Worm (Caenorhabditis elegans) whole organism, L2 larva: Measurements from ENCODE around the gene gst-29.

Source experiments
- C34F6.9 ChIP-seq: fragments of 150-350 bp; optimal IDR thresholded peaks from 2 replicates; lab custom pipeline; 2014; ENCODE audit warnings: missing biosample characterization, missing genetic modification characterization
- F13H6.1 ChIP-seq: sonication (generic microtip); optimal IDR thresholded peaks from 2 replicates; lab custom pipeline; 2016; ENCODE audit warnings: missing genetic modification characterization, missing compliant biosample characterization
- R02D3.7 ChIP-seq: fragments of 150-350 bp; optimal IDR thresholded peaks from 2 replicates; lab custom pipeline; 2014; ENCODE audit warnings: missing biosample characterization, missing genetic modification characterization
- aly-2 ChIP-seq: fragments of 150-350 bp; optimal IDR thresholded peaks from 2 replicates; lab custom pipeline; 2014; ENCODE audit warnings: missing biosample characterization, missing genetic modification characterization
- ama-1 ChIP-seq: fragments of 150-350 bp; optimal IDR thresholded peaks from 2 replicates; lab custom pipeline; 2018; ENCODE audit warnings: inconsistent platforms
- ceh-16 ChIP-seq: fragments of 150-350 bp; optimal IDR thresholded peaks from 2 replicates; lab custom pipeline; 2014; ENCODE audit warnings: missing biosample characterization, missing genetic modification characterization
- dmd-4 ChIP-seq: sonication (generic microtip); optimal IDR thresholded peaks from 2 replicates; lab custom pipeline; 2017; ENCODE audit warnings: missing biosample characterization, missing genetic modification characterization
- egl-27 ChIP-seq: sonication (generic microtip); optimal IDR thresholded peaks from 3 replicates; lab custom pipeline; 2017; ENCODE audit warnings: missing biosample characterization, missing genetic modification reagents, missing genetic modification characterization
- elt-1 ChIP-seq: fragments of 150-350 bp; optimal IDR thresholded peaks from 2 replicates; lab custom pipeline; 2014; ENCODE audit warnings: missing biosample characterization, missing genetic modification characterization
- elt-3 ChIP-seq: sonication (generic microtip); optimal IDR thresholded peaks from 2 replicates; lab custom pipeline; 2017; ENCODE audit warnings: missing biosample characterization, missing genetic modification characterization
- fos-1 ChIP-seq: fragments of 150-350 bp; optimal IDR thresholded peaks from 2 replicates; lab custom pipeline; 2014; ENCODE audit warnings: missing biosample characterization, missing genetic modification characterization
- gmeb-1 ChIP-seq: fragments of 150-350 bp; optimal IDR thresholded peaks from 2 replicates; lab custom pipeline; 2014; ENCODE audit warnings: missing biosample characterization, missing genetic modification characterization
- lin-13 ChIP-seq: fragments of 150-350 bp; optimal IDR thresholded peaks from 2 replicates; lab custom pipeline; 2014; ENCODE audit warnings: missing biosample characterization, missing genetic modification reagents, missing genetic modification characterization
- lin-39 ChIP-seq: fragments of 150-350 bp; optimal IDR thresholded peaks from 2 replicates; lab custom pipeline; 2014; ENCODE audit warnings: missing biosample characterization, missing genetic modification reagents, missing genetic modification characterization
- lsy-2 ChIP-seq, 2 experiments: fragments of 150-350 bp in 1 of 2; sonication (generic microtip) in 1 of 2; optimal IDR thresholded peaks; 2 replicates each; lab custom pipeline; 2014 to 2017; ENCODE audit warnings: missing biosample characterization in 2 of 2, missing genetic modification characterization in 2 of 2
- mdl-1 ChIP-seq, 2 experiments: fragments of 150-350 bp in 1 of 2; sonication (generic microtip) in 1 of 2; optimal IDR thresholded peaks; 2 replicates each; lab custom pipeline; 2017; ENCODE audit warnings: missing biosample characterization in 2 of 2, missing genetic modification characterization in 2 of 2
- nhr-10 ChIP-seq: sonication (generic microtip); optimal IDR thresholded peaks from 2 replicates; lab custom pipeline; 2017; ENCODE audit warnings: missing biosample characterization, missing genetic modification characterization
- nhr-12 ChIP-seq: fragments of 150-350 bp; optimal IDR thresholded peaks from 2 replicates; lab custom pipeline; 2014; ENCODE audit warnings: missing biosample characterization, missing genetic modification characterization
- nhr-129 ChIP-seq: fragments of 150-350 bp; optimal IDR thresholded peaks from 2 replicates; lab custom pipeline; 2014; ENCODE audit warnings: missing biosample characterization, missing genetic modification characterization
- nhr-23 ChIP-seq: fragments of 150-350 bp; optimal IDR thresholded peaks from 2 replicates; lab custom pipeline; 2014; ENCODE audit warnings: missing biosample characterization, missing genetic modification reagents, missing genetic modification characterization
- nhr-25 ChIP-seq: fragments of 150-350 bp; sonication (generic microtip); optimal IDR thresholded peaks from 3 replicates; lab custom pipeline; 2014; ENCODE audit warnings: missing biosample characterization, missing genetic modification characterization
- nhr-6 ChIP-seq: fragments of 150-350 bp; optimal IDR thresholded peaks from 2 replicates; lab custom pipeline; 2014; ENCODE audit warnings: missing biosample characterization, missing genetic modification characterization
- nhr-77 ChIP-seq: fragments of 150-350 bp; optimal IDR thresholded peaks from 2 replicates; lab custom pipeline; 2014; ENCODE audit warnings: missing biosample characterization, missing genetic modification characterization
- peb-1 ChIP-seq: fragments of 150-350 bp; optimal IDR thresholded peaks from 2 replicates; lab custom pipeline; 2014; ENCODE audit warnings: missing biosample characterization, missing genetic modification characterization
- sem-4 ChIP-seq: fragments of 150-350 bp; optimal IDR thresholded peaks from 2 replicates; lab custom pipeline; 2014; ENCODE audit warnings: missing biosample characterization, missing genetic modification reagents, missing genetic modification characterization
- skn-1 ChIP-seq: sonication (generic microtip); optimal IDR thresholded peaks from 2 replicates; lab custom pipeline; 2017; ENCODE audit warnings: missing biosample characterization, missing genetic modification characterization
- sma-3 ChIP-seq: sonication (generic microtip); optimal IDR thresholded peaks from 2 replicates; lab custom pipeline; 2016; ENCODE audit warnings: missing genetic modification reagents, missing genetic modification characterization, missing compliant biosample characterization
- sma-9 ChIP-seq, 2 experiments: fragments of 150-350 bp in 1 of 2; sonication (generic microtip) in 1 of 2; optimal IDR thresholded peaks; 2 replicates each; lab custom pipeline; 2014 to 2016; ENCODE audit warnings: missing genetic modification characterization in 2 of 2, mild to moderate bottlenecking in 1 of 2, missing biosample characterization in 1 of 2, missing compliant biosample characterization in 1 of 2, missing genetic modification reagents in 1 of 2, moderate library complexity in 1 of 2
- snpc-4 ChIP-seq: fragments of 150-350 bp; optimal IDR thresholded peaks from 2 replicates; lab custom pipeline; 2014; ENCODE audit warnings: missing biosample characterization, missing genetic modification characterization
- unc-39 ChIP-seq: fragments of 150-350 bp; optimal IDR thresholded peaks from 2 replicates; lab custom pipeline; 2014; ENCODE audit warnings: missing biosample characterization, missing genetic modification characterization
- unc-55 ChIP-seq: fragments of 150-350 bp; sonication (generic microtip); optimal IDR thresholded peaks from 3 replicates; lab custom pipeline; 2014; ENCODE audit warnings: missing biosample characterization, missing genetic modification reagents, missing genetic modification characterization
- ztf-11 ChIP-seq: sonication (generic microtip); optimal IDR thresholded peaks from 2 replicates; lab custom pipeline; 2017; ENCODE audit warnings: missing biosample characterization, missing genetic modification characterization
- ztf-4 ChIP-seq: fragments of 150-350 bp; optimal IDR thresholded peaks from 2 replicates; lab custom pipeline; 2014; ENCODE audit warnings: missing biosample characterization, missing genetic modification characterization

Gene gst-29

DNA sequence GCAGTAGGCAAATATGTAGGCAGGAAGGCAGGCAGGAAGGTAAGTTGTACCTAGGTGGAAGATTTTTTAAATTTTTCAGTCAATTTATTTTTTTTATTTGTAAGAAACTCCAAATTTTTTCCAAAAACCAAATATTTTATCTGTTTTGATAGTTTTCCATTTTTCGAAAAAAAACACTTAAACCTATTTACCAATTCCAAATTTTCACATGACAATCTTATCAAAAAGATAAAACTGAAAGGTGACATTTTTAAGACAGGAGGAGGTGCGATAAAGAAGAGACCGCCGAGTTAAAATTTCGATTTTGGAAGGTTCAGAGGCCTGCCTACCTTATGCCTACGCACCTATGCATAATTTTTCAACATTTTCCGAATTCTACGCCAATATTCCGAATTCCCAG, 21.3 kb upstream of the gst-29 start:
- TF ChIP-seq peb-1 (tag; lab: Kevin White, UChicago) (no peak), nhr-77 (tag; lab: Kevin White, UChicago) (no peak), aly-2 (tag; lab: Kevin White, UChicago) (no peak), elt-1 (tag; lab: Kevin White, UChicago) (no peak), nhr-10 (tag; lab: Kevin White, UChicago) (no peak), fos-1 (tag; lab: Kevin White, UChicago) (peak; percentile 7), lin-39 (tag; lab: Kevin White, UChicago) (no peak)

DNA sequence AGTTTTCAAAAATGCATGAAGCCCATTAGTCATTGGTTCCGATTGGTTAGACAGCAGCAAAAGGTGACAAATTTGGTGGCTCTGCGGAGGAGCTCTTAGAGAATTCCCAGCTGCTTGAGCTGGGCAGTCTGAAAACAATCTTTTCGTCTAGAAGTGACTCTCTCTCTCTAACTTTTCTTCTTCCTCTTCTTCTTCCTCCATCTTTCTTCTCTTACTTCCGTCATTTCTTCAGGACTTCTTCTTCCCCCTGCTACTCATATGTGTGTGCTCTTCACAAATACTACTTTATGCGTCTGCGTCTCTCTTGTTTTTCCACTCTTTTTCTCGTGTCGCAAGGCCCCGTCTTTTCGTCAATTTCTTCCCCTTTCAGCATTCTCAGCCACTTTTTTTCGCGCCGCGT, 20.3 kb upstream of the gst-29 start:
- TF ChIP-seq unc-39 = no peak
- TF ChIP-seq nhr-25 (tag; lab: Kevin White, UChicago) = no peak
- no peak for TF ChIP-seq lin-13
- peak; percentile 76 for TF ChIP-seq C34F6.9 (tag; lab: Kevin White, UChicago)
- no peak for TF ChIP-seq fos-1 (tag; lab: Kevin White, UChicago)
- TF ChIP-seq sma-9 (GFP tag; optimal IDR thresholded peaks at IDR 0.05; lab: Kevin White, UChicago) = peak; percentile 45
- TF ChIP-seq sma-9 (tag; optimal IDR thresholded peaks at IDR 0.05; lab: Kevin White, UChicago) = no peak
- TF ChIP-seq ztf-11 = no peak
- peak in 1 of 2 experiments; percentile 25 for TF ChIP-seq lsy-2 (tag; optimal IDR thresholded peaks at IDR 0.05; lab: Kevin White, UChicago)
- no peak for TF ChIP-seq nhr-12 (tag; lab: Kevin White, UChicago)
- peak; percentile 70 for TF ChIP-seq unc-55 (GFP tag; lab: Kevin White, UChicago)
- no peak for TF ChIP-seq nhr-23 (tag; lab: Kevin White, UChicago)
- TF ChIP-seq nhr-129 = peak; percentile 45

DNA sequence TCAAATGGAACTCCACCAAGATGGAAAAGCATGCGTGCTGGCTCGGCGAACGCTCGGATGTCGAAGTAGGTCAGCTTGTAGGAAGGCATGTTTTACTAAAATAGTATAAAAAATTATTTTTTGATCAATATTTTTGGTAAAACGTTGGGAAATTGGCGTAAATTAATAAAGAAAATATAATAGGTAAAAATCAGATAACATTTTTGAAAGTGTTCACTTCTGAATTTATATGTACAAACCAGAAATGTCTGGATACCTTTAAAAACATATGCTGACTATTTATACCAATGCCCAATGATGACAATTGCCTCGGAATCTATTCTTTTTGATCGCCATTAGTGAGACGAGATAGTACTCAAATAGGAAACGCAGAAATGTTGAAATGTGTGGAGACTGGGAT, 15.6 kb upstream of the gst-29 start, which contains the start of gene gst-35:
Gene gst-35, minus strand, starts transcription at position 101 of the 400 bp plus-strand sequence.
- TF ChIP-seq R02D3.7 (tag; lab: Kevin White, UChicago) = no peak
- no peak for TF ChIP-seq nhr-23 (tag; lab: Kevin White, UChicago)
- no peak for TF ChIP-seq aly-2 (tag; lab: Kevin White, UChicago)
- no peak for TF ChIP-seq elt-3 (tag; lab: Kevin White, UChicago)
- TF ChIP-seq unc-39 = no peak
- TF ChIP-seq F13H6.1 (tag; lab: Kevin White, UChicago) = no peak
- TF ChIP-seq fos-1 (tag; lab: Kevin White, UChicago) = no peak
- TF ChIP-seq sma-9 (GFP tag; optimal IDR thresholded peaks at IDR 0.05; lab: Kevin White, UChicago) = no peak
- no peak for TF ChIP-seq sma-9 (tag; optimal IDR thresholded peaks at IDR 0.05; lab: Kevin White, UChicago)
- TF ChIP-seq C34F6.9 (tag; lab: Kevin White, UChicago) = no peak
- TF ChIP-seq peb-1 (tag; lab: Kevin White, UChicago) = no peak
- TF ChIP-seq ama-1 (lab: Kevin White, UChicago) = no peak
- TF ChIP-seq gmeb-1 (tag; lab: Kevin White, UChicago) = no peak
- no peak for TF ChIP-seq nhr-77 (tag; lab: Kevin White, UChicago)
- TF ChIP-seq snpc-4 (tag; lab: Kevin White, UChicago) = no peak
- no peak for TF ChIP-seq ztf-4
- no peak for TF ChIP-seq egl-27 (tag; lab: Kevin White, UChicago)
- no peak for TF ChIP-seq skn-1 (tag; lab: Kevin White, UChicago)
- no peak for TF ChIP-seq dmd-4 (tag; lab: Kevin White, UChicago)

DNA sequence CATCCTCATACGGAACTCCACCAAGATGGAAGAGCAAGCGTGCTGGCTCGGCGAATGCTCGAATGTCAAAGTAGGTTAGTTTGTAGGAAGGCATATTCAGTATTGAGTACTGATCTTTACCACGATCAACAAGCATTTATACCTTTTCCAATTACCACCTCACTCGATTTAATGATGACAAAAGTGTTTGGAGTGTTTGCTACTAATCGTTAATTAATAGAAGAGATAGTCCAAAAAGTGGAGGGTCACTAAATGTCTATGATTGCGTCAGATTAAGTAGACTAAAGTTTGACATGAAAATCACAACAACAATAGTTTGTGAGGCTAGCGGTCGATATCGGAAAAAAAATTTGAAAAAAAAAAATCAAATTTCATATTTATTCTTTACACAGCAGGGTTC, 13.5 kb upstream of the gst-29 start, which contains the start of gene gst-34:
Gene gst-34, minus strand, starts transcription at position 101 of the 400 bp plus-strand sequence.
- TF ChIP-seq lin-39 (tag; lab: Kevin White, UChicago) (no peak), nhr-12 (tag; lab: Kevin White, UChicago) (no peak), unc-55 (GFP tag; lab: Kevin White, UChicago) (no peak), nhr-25 (tag; lab: Kevin White, UChicago) (no peak), sem-4 (tag; lab: Kevin White, UChicago) (no peak), R02D3.7 (tag; lab: Kevin White, UChicago) (no peak), mdl-1 (tag; optimal IDR thresholded peaks at IDR 0.05; lab: Kevin White, UChicago) (no peak), nhr-6 (tag; lab: Kevin White, UChicago) (no peak), gmeb-1 (tag; lab: Kevin White, UChicago) (no peak), ceh-16 (tag; lab: Kevin White, UChicago) (no peak), skn-1 (tag; lab: Kevin White, UChicago) (no peak), snpc-4 (tag; lab: Kevin White, UChicago) (no peak)

DNA sequence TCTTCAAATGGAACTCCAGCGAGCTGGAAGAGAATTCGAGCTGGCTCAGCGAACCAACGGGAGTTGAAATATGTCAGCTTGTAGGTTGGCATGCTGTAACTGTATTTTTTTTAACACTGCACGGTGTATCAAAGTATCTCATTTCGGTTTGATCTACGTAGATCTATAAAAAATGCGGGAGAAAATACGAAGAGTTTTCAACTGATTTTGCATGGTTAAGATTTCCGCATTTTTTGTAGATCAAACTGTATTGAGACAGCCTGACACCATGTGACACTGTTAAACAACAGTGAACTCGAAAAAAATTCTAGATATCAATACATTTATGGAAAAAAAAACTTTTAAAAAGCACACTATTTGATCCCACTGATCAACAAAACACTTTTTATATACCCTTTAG, 8.8 kb upstream of the gst-29 start, which contains the start of gene gst-32:
Gene gst-32, minus strand, starts transcription at position 101 of the 400 bp plus-strand sequence.
- TF ChIP-seq sma-3 (GFP tag; lab: Kevin White, UChicago) (no peak), sem-4 (tag; lab: Kevin White, UChicago) (no peak), dmd-4 (tag; lab: Kevin White, UChicago) (no peak)
